Worm (Caenorhabditis elegans) whole organism, L4 larva: ENCODE results near the gene deb-1.

Experiments
- ama-1 ChIP-seq: fragments of 150-350 bp; optimal IDR thresholded peaks from 2 replicates; lab custom pipeline; 2014; ENCODE audit warnings: inconsistent platforms, mixed read lengths
- ces-1 ChIP-seq: fragments of 150-350 bp; sonication (generic microtip); optimal IDR thresholded peaks from 4 replicates; lab custom pipeline; 2014; ENCODE audit warnings: missing biosample characterization, missing genetic modification reagents, missing genetic modification characterization
- daf-16 ChIP-seq, 3 experiments: sonication (generic microtip); optimal IDR thresholded peaks; 2 replicates each; lab custom pipeline; 2016 to 2017; ENCODE audit warnings: missing genetic modification characterization in 3 of 3, missing genetic modification reagents in 3 of 3, mild to moderate bottlenecking in 2 of 3, missing compliant biosample characterization in 2 of 3, missing biosample characterization in 1 of 3, moderate library complexity in 1 of 3
- dpl-1 ChIP-seq: fragments of 150-350 bp; optimal IDR thresholded peaks from 2 replicates; lab custom pipeline; 2014; ENCODE audit warnings: missing biosample characterization, missing genetic modification reagents, missing genetic modification characterization
- fos-1 ChIP-seq: fragments of 150-350 bp; optimal IDR thresholded peaks from 2 replicates; lab custom pipeline; 2014; ENCODE audit warnings: missing biosample characterization, missing genetic modification characterization
- gei-8 ChIP-seq: fragments of 200-800 bp; sonication (Bioruptor generic); optimal IDR thresholded peaks from 2 replicates; lab custom pipeline; 2018; ENCODE audit warnings: mild to moderate bottlenecking, missing genetic modification characterization, missing compliant biosample characterization
- jun-1 ChIP-seq: fragments of 150-350 bp; optimal IDR thresholded peaks from 2 replicates; lab custom pipeline; 2014; ENCODE audit warnings: missing biosample characterization, missing genetic modification reagents, missing genetic modification characterization
- lir-3 ChIP-seq: sonication (generic microtip); optimal IDR thresholded peaks from 2 replicates; lab custom pipeline; 2016; ENCODE audit warnings: mild to moderate bottlenecking, missing genetic modification characterization, missing compliant biosample characterization
- mep-1 ChIP-seq: fragments of 150-350 bp; sonication (generic microtip); optimal IDR thresholded peaks from 3 replicates; lab custom pipeline; 2014; ENCODE audit warnings: missing biosample characterization, missing genetic modification characterization
- nhr-76 ChIP-seq: fragments of 150-350 bp; optimal IDR thresholded peaks from 2 replicates; lab custom pipeline; 2014; ENCODE audit warnings: missing biosample characterization, missing genetic modification characterization
- saeg-2 ChIP-seq: fragments of 200-800 bp; sonication (Bioruptor generic); IDR thresholded peaks from 2 replicates; pipeline ENCODE4 v1.3.6; 2022; ENCODE audit warnings: missing genetic modification reagents, missing genetic modification characterization, missing compliant biosample characterization
- snpc-4 ChIP-seq: fragments of 150-350 bp; optimal IDR thresholded peaks from 2 replicates; lab custom pipeline; 2014; ENCODE audit warnings: missing biosample characterization, missing genetic modification characterization
- zag-1 ChIP-seq: fragments of 150-350 bp; optimal IDR thresholded peaks from 2 replicates; lab custom pipeline; 2014; ENCODE audit warnings: missing biosample characterization, missing genetic modification characterization

- no peak for TF ChIP-seq nhr-76 (tag; lab: Kevin White, UChicago)
- no peak for TF ChIP-seq gei-8 (GFP tag; lab: Kevin White, UChicago)
- no peak for TF ChIP-seq saeg-2 (GFP tag; lab: Robert Waterston, UW)
- no peak for TF ChIP-seq daf-16 (GFP tag; optimal IDR thresholded peaks at IDR 0.05; lab: Kevin White, UChicago)
- TF ChIP-seq daf-16 (tag; optimal IDR thresholded peaks at IDR 0.05; lab: Kevin White, UChicago), result no peak
- no peak for TF ChIP-seq ama-1 (lab: Kevin White, UChicago)
- no peak for TF ChIP-seq fos-1 (tag; lab: Kevin White, UChicago)
- no peak for TF ChIP-seq jun-1 (tag; lab: Kevin White, UChicago)
- no peak for TF ChIP-seq snpc-4 (tag; lab: Kevin White, UChicago)
- TF ChIP-seq dpl-1 (GFP tag; lab: Kevin White, UChicago), result no peak
- TF ChIP-seq zag-1 (tag; lab: Kevin White, UChicago), result no peak
- TF ChIP-seq lir-3, result no peak
- no peak for TF ChIP-seq mep-1 (tag; lab: Kevin White, UChicago)
- TF ChIP-seq ces-1 (GFP tag; lab: Kevin White, UChicago), result no peak
Observed at ce11 chrIV:7035823-7036222, 58.2 kb downstream of the deb-1 start, which contains the start of gene C06G3.3.
